Worm (Caenorhabditis elegans): ENCODE results near the gene C16C4.1.

DNA sequence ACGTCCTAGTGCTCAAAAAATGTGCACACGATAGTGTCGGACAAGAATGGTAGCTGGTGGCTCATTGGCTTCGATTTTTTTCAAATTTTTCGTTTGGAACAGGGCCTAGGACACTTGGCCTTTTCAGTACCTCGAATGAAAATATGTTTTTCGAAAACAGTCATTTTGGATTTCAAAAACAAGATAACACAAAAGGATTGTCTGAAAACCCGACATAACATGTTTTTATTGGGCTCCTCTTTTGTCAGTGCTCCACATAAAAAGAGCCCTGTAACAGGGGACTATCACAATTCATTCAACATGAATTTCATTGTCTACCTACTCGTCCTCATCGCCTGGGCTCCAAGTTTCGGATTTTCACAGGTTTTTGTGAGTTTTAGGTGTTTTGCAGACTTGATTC lies 29.7 kb upstream of the C16C4.1 start, which contains the start of gene C16C4.17:
- no peak for TF ChIP-seq ama-1 (optimal IDR thresholded peaks at IDR 0.05)
- TF ChIP-seq hmg-4 (GFP tag; optimal IDR thresholded peaks at IDR 0.05) = no peak
- no peak for TF ChIP-seq flt-1 (GFP tag; IDR thresholded peaks at IDR 0.05)
- no peak for TF ChIP-seq ceh-13 (GFP tag; optimal IDR thresholded peaks at IDR 0.05)
- no peak for TF ChIP-seq sea-1 (GFP tag; conservative IDR thresholded peaks at IDR 0.05)
- TF ChIP-seq hnd-1 (tag; optimal IDR thresholded peaks at IDR 0.05) = no peak
- TF ChIP-seq hmbx-1 (tag; optimal IDR thresholded peaks at IDR 0.05) = no peak
- TF ChIP-seq F13C5.2 (tag; optimal IDR thresholded peaks at IDR 0.05) = no peak
- no peak for TF ChIP-seq scrt-1 (GFP tag; IDR thresholded peaks at IDR 0.05)
- no peak for TF ChIP-seq tbx-11 (GFP tag; IDR thresholded peaks at IDR 0.05)
